Fruit fly (Drosophila melanogaster): Measurements from ENCODE around the gene CG13771.

CG13771 gene

DNA sequence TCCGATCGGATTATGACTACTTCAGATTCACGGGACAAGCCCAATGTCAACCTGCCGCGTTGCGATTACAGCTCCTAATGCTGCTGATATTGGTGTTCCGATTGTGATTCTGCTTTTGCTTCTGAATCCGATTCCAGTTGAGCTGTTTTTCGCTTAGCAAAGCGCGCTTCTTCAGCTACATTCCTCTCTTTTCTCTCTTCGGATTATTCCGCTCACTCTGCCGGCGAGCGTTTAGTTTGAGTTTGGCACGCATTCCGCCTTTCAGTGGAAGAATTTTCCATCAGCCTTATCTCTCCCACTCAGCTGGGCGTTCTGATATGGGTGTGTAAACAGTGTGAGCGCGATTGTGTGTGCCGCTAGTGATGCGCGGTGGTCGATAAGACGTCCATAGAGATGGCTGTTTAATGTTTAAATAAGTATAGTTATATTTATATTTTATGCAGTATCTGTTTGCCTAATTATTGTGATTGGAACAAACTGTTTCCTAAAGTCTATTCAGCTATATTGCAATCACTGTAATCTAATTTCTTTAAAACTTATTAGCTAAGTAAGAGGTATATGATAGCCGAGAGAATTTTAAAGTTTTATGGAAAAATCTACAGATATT is 4.4 kb upstream of the CG13771 start, which contains the start of gene Galt (continued):
- TF ChIP-seq CG2875 (GFP tag; optimal IDR thresholded peaks at IDR 0.05): peak; percentile 2
- peak; percentile 42 for TF ChIP-seq lilli (GFP tag; optimal IDR thresholded peaks at IDR 0.05)
- TF ChIP-seq CG32532 (GFP tag; IDR thresholded peaks at IDR 0.05): peak; percentile 12; the same call in 1 of the 2 replicates
- TF ChIP-seq pan (optimal IDR thresholded peaks at IDR 0.05): no peak
- TF ChIP-seq pan (GFP tag; optimal IDR thresholded peaks at IDR 0.05 in 1 of 2, IDR thresholded peaks at IDR 0.05 in 1 of 2): peak in 1 of 2 experiments; percentile 29
- peak; percentile 28 for TF ChIP-seq Xbp1 (GFP tag; optimal IDR thresholded peaks at IDR 0.05)
- TF ChIP-seq insv (GFP tag; optimal IDR thresholded peaks at IDR 0.05): peak in 1 of 2 experiments; percentile 57
- TF ChIP-seq CG9797 (GFP tag; optimal IDR thresholded peaks at IDR 0.05): peak; percentile 34
- TF ChIP-seq ttk (GFP tag; IDR thresholded peaks at IDR 0.05): no peak
- peak; percentile 40 for TF ChIP-seq phol (tag; optimal IDR thresholded peaks at IDR 0.05)
- no peak; the same call in 2 of the 3 replicates for TF ChIP-seq CG14050 (GFP tag; IDR thresholded peaks at IDR 0.05)
- no peak for TF ChIP-seq CkIIα-i1 (GFP tag; IDR thresholded peaks at IDR 0.05)
- TF ChIP-seq BEAF-32 (GFP tag; optimal IDR thresholded peaks at IDR 0.05): peak; percentile 45
- peak; percentile 35; the same call in 1 of the 2 replicates for TF ChIP-seq ranshi (GFP tag; IDR thresholded peaks at IDR 0.05)
- peak; percentile 68 for TF ChIP-seq Sry-δ (GFP tag; optimal IDR thresholded peaks at IDR 0.05)
- TF ChIP-seq Abd-B (GFP tag; optimal IDR thresholded peaks at IDR 0.05): no peak
- no peak for TF ChIP-seq CG33213 (GFP tag; optimal IDR thresholded peaks at IDR 0.05)
- peak; percentile 69 for TF ChIP-seq BtbVII (GFP tag; optimal IDR thresholded peaks at IDR 0.05)
- peak; percentile 64 to 85 for TF ChIP-seq Trl (optimal IDR thresholded peaks at IDR 0.05)
- no peak for TF ChIP-seq Trl (GFP tag; optimal IDR thresholded peaks at IDR 0.05)
- peak; percentile 93 for TF ChIP-seq nerfin-1 (tag; optimal IDR thresholded peaks at IDR 0.05)
- TF ChIP-seq bsh (GFP tag; optimal IDR thresholded peaks at IDR 0.05): peak in 1 of 2 experiments; percentile 56
- TF ChIP-seq nau (GFP tag; optimal IDR thresholded peaks at IDR 0.05): no peak
- TF ChIP-seq ara (GFP tag; IDR thresholded peaks at IDR 0.05): no peak
- peak; percentile 77 for TF ChIP-seq Scr (GFP tag; IDR thresholded peaks at IDR 0.05; ENCODE audit: partially characterized antibody)
- no peak for TF ChIP-seq jing (GFP tag; optimal IDR thresholded peaks at IDR 0.05)
- peak; percentile 66 for TF ChIP-seq exex (tag; optimal IDR thresholded peaks at IDR 0.05)
- peak; percentile 66 for TF ChIP-seq Hmr (GFP tag; optimal IDR thresholded peaks at IDR 0.05)
- TF ChIP-seq eyg (GFP tag; optimal IDR thresholded peaks at IDR 0.05): no peak
- TF ChIP-seq dmrt11E (tag; optimal IDR thresholded peaks at IDR 0.05): peak; percentile 39
- TF ChIP-seq unpg (GFP tag; optimal IDR thresholded peaks at IDR 0.05): peak; percentile 39
- TF ChIP-seq CG18262 (tag; optimal IDR thresholded peaks at IDR 0.05): peak; percentile 56
- TF ChIP-seq CG7987 (GFP tag; optimal IDR thresholded peaks at IDR 0.05): peak; percentile 54
- peak; percentile 93 for TF ChIP-seq grn (GFP tag; optimal IDR thresholded peaks at IDR 0.05)
- peak; percentile 54 for TF ChIP-seq HLHmδ (GFP tag; optimal IDR thresholded peaks at IDR 0.05)
- no peak for TF ChIP-seq ab (GFP tag; optimal IDR thresholded peaks at IDR 0.05)
- TF ChIP-seq Mad (GFP tag; optimal IDR thresholded peaks at IDR 0.05): no peak
- TF ChIP-seq Fer1 (GFP tag; optimal IDR thresholded peaks at IDR 0.05): peak; percentile 68
- TF ChIP-seq D (optimal IDR thresholded peaks at IDR 0.05): no peak
- TF ChIP-seq D (GFP tag; optimal IDR thresholded peaks at IDR 0.05): peak; percentile 27
- TF ChIP-seq vvl (GFP tag; IDR thresholded peaks at IDR 0.05): peak; percentile 51; the same call in 1 of the 2 replicates
- TF ChIP-seq ato (GFP tag; IDR thresholded peaks at IDR 0.05; ENCODE audit: partially characterized antibody): peak; percentile 23; the same call in 1 of the 2 replicates
- TF ChIP-seq z (GFP tag; IDR thresholded peaks at IDR 0.05): peak; percentile 95
- peak; percentile 37 for TF ChIP-seq pfk (GFP tag; optimal IDR thresholded peaks at IDR 0.05)
- TF ChIP-seq CG7271 (tag; optimal IDR thresholded peaks at IDR 0.05): peak; percentile 35
- TF ChIP-seq CG2120 (GFP tag; optimal IDR thresholded peaks at IDR 0.05): peak; percentile 59
- no peak for TF ChIP-seq luna (GFP tag; optimal IDR thresholded peaks at IDR 0.05)
- no peak for TF ChIP-seq tup (GFP tag; optimal IDR thresholded peaks at IDR 0.05)
- TF ChIP-seq Dip2 (GFP tag; IDR thresholded peaks at IDR 0.05): no peak
- no peak for TF ChIP-seq CG16863 (GFP tag; optimal IDR thresholded peaks at IDR 0.05)
